Worm (Caenorhabditis elegans) whole organism, young adult: ENCODE measurements around the gene sre-5.

Experiments
- B0261.1 ChIP-seq: sonication (generic microtip); optimal IDR thresholded peaks from 2 replicates; lab custom pipeline; 2016; ENCODE audit warnings: mild to moderate bottlenecking, missing genetic modification characterization, moderate library complexity, missing compliant biosample characterization
- C06A6.2 ChIP-seq: fragments of 200-800 bp; sonication (Bioruptor generic); conservative IDR thresholded peaks from 2 replicates; pipeline ENCODE4 v1.3.6; 2022; ENCODE audit warnings: missing genetic modification characterization, missing compliant biosample characterization
- D2030.7 ChIP-seq: fragments of 200-800 bp; sonication (Bioruptor generic); IDR thresholded peaks from 2 replicates; pipeline ENCODE4 v1.3.6; 2022; ENCODE audit warnings: missing genetic modification reagents, missing genetic modification characterization, missing compliant biosample characterization
- F23B12.7 ChIP-seq: sonication (generic microtip); optimal IDR thresholded peaks from 2 replicates; lab custom pipeline; 2017; ENCODE audit warnings: missing genetic modification characterization, mild to moderate bottlenecking, missing compliant biosample characterization, antibody characterized with exemption, moderate library complexity; ENCODE audit not compliant: insufficient read depth
- K11D2.4 ChIP-seq: fragments of 200-800 bp; sonication (Bioruptor generic); IDR thresholded peaks from 2 replicates; pipeline ENCODE4 v1.3.6; 2022; ENCODE audit warnings: missing genetic modification reagents, missing genetic modification characterization, missing compliant biosample characterization
- K12H6.12 ChIP-seq: fragments of 200-800 bp; sonication (Bioruptor generic); optimal IDR thresholded peaks from 2 replicates; lab custom pipeline; 2018; ENCODE audit warnings: mild to moderate bottlenecking, missing genetic modification characterization, missing compliant biosample characterization
- T07F8.4 ChIP-seq: sonication (generic microtip); optimal IDR thresholded peaks from 2 replicates; lab custom pipeline; 2016; ENCODE audit warnings: mild to moderate bottlenecking, missing genetic modification characterization, moderate library complexity, missing compliant biosample characterization
- T26A5.8 ChIP-seq: sonication (generic microtip); optimal IDR thresholded peaks from 2 replicates; lab custom pipeline; 2016; ENCODE audit warnings: missing genetic modification characterization, missing compliant biosample characterization
- Y53F4B.3 ChIP-seq: fragments of 200-800 bp; sonication (Bioruptor generic); IDR thresholded peaks from 2 replicates; pipeline ENCODE4 v1.3.6; 2022; ENCODE audit warnings: missing genetic modification reagents, missing genetic modification characterization, missing compliant biosample characterization
- Y53G8AR.9 ChIP-seq: fragments of 200-800 bp; sonication (Bioruptor generic); conservative IDR thresholded peaks from 2 replicates; pipeline ENCODE4 v1.3.6; 2022; ENCODE audit warnings: missing genetic modification reagents, missing genetic modification characterization, missing compliant biosample characterization
- Y56A3A.18 ChIP-seq: fragments of 200-800 bp; sonication (Bioruptor generic); IDR thresholded peaks from 2 replicates; pipeline ENCODE4 v1.3.6; 2022; ENCODE audit warnings: missing genetic modification reagents, missing genetic modification characterization, missing compliant biosample characterization
- Y79H2A.3 ChIP-seq: fragments of 200-800 bp; sonication (Bioruptor generic); conservative IDR thresholded peaks from 2 replicates; pipeline ENCODE4 v1.3.6; 2022; ENCODE audit warnings: missing genetic modification reagents, missing genetic modification characterization, missing compliant biosample characterization
- ama-1 ChIP-seq, 3 experiments: fragments of 150-350 bp in 1 of 3; sonication (generic microtip) in 2 of 3; optimal IDR thresholded peaks; 2 replicates each; lab custom pipeline; 2014 to 2018; ENCODE audit warnings: missing biosample characterization in 2 of 3, missing genetic modification characterization in 2 of 3, missing genetic modification reagents in 2 of 3
- aptf-2 ChIP-seq: fragments of 200-800 bp; sonication (Bioruptor generic); conservative IDR thresholded peaks from 2 replicates; pipeline ENCODE4 v1.3.6; 2022; ENCODE audit warnings: missing genetic modification reagents, missing genetic modification characterization, missing compliant biosample characterization
- bed-2 ChIP-seq: fragments of 200-800 bp; sonication (Bioruptor generic); IDR thresholded peaks from 2 replicates; pipeline ENCODE4 v1.3.6; 2022; ENCODE audit warnings: missing genetic modification reagents, missing genetic modification characterization, missing compliant biosample characterization
- ccch-3 ChIP-seq: fragments of 200-800 bp; sonication (Bioruptor generic); optimal IDR thresholded peaks from 2 replicates; lab custom pipeline; 2018; ENCODE audit warnings: mild to moderate bottlenecking, missing genetic modification characterization, missing compliant biosample characterization
- ceh-100 ChIP-seq: fragments of 200-800 bp; sonication (Bioruptor generic); IDR thresholded peaks from 2 replicates; pipeline ENCODE4 v1.3.6; 2022; ENCODE audit warnings: missing genetic modification reagents, missing genetic modification characterization, missing compliant biosample characterization
- chd-7 ChIP-seq: sonication (generic microtip); optimal IDR thresholded peaks from 2 replicates; lab custom pipeline; 2016; ENCODE audit warnings: mild to moderate bottlenecking, missing genetic modification characterization, moderate library complexity, missing compliant biosample characterization
- die-1 ChIP-seq: sonication (generic microtip); optimal IDR thresholded peaks from 2 replicates; lab custom pipeline; 2016; ENCODE audit warnings: missing genotype, mild to moderate bottlenecking, missing genetic modification characterization, missing compliant biosample characterization
- dox-1 ChIP-seq: fragments of 200-800 bp; sonication (Bioruptor generic); IDR thresholded peaks from 2 replicates; pipeline ENCODE4 v1.3.6; 2022; ENCODE audit warnings: missing genetic modification reagents, missing genetic modification characterization, missing compliant biosample characterization
- efl-1 ChIP-seq: fragments of 150-350 bp; optimal IDR thresholded peaks from 2 replicates; lab custom pipeline; 2014; ENCODE audit warnings: missing biosample characterization, missing genetic modification reagents, missing genetic modification characterization
- ets-4 ChIP-seq: fragments of 200-800 bp; sonication (Bioruptor generic); optimal IDR thresholded peaks from 2 replicates; lab custom pipeline; 2018; ENCODE audit warnings: mild to moderate bottlenecking, missing genetic modification characterization, missing compliant biosample characterization
- hmg-1.2 ChIP-seq: fragments of 200-800 bp; sonication (Bioruptor generic); IDR thresholded peaks from 2 replicates; pipeline ENCODE4 v1.3.6; 2022; ENCODE audit warnings: missing genetic modification reagents, missing genetic modification characterization, missing compliant biosample characterization
- let-607 ChIP-seq, 2 experiments: fragments of 200-800 bp in 1 of 2; sonication (Bioruptor generic) in 1 of 2; sonication (generic microtip) in 1 of 2; optimal IDR thresholded peaks; 2 replicates each; lab custom pipeline; 2016 to 2018; ENCODE audit warnings: mild to moderate bottlenecking in 2 of 2, missing compliant biosample characterization in 2 of 2, missing genetic modification characterization in 2 of 2, moderate library complexity in 2 of 2, missing genotype in 1 of 2
- lin-40 ChIP-seq: sonication (generic microtip); optimal IDR thresholded peaks from 2 replicates; lab custom pipeline; 2016; ENCODE audit warnings: missing genetic modification characterization, mild to moderate bottlenecking, missing compliant biosample characterization, missing genotype, missing genetic modification reagents
- lir-1 ChIP-seq: fragments of 200-800 bp; sonication (Bioruptor generic); conservative IDR thresholded peaks from 2 replicates; pipeline ENCODE4 v1.3.6; 2022; ENCODE audit warnings: missing genetic modification reagents, missing genetic modification characterization, missing compliant biosample characterization
- lsl-1 ChIP-seq: fragments of 200-800 bp; sonication (Bioruptor generic); optimal IDR thresholded peaks from 2 replicates; lab custom pipeline; 2018; ENCODE audit warnings: mild to moderate bottlenecking, missing genetic modification characterization, moderate library complexity, missing compliant biosample characterization
- lsy-27 ChIP-seq: sonication (generic microtip); optimal IDR thresholded peaks from 2 replicates; lab custom pipeline; 2017; ENCODE audit warnings: missing genetic modification characterization, mild to moderate bottlenecking, missing compliant biosample characterization, antibody characterized with exemption, missing genotype, borderline replicate concordance; ENCODE audit not compliant: insufficient read depth
- mel-28 ChIP-seq: sonication (generic microtip); optimal IDR thresholded peaks from 2 replicates; lab custom pipeline; 2016; ENCODE audit warnings: borderline replicate concordance, mild to moderate bottlenecking, missing genetic modification characterization, missing compliant biosample characterization
- mes-4 ChIP-seq: sonication (generic microtip); optimal IDR thresholded peaks from 2 replicates; lab custom pipeline; 2016; ENCODE audit warnings: missing genotype, missing genetic modification characterization, missing compliant biosample characterization
- nfya-2 ChIP-seq: fragments of 200-800 bp; sonication (Bioruptor generic); IDR thresholded peaks from 2 replicates; pipeline ENCODE4 v1.3.6; 2022; ENCODE audit warnings: missing genetic modification reagents, missing genetic modification characterization, missing compliant biosample characterization
- nfyb-1 ChIP-seq: fragments of 200-800 bp; sonication (Bioruptor generic); IDR thresholded peaks from 2 replicates; pipeline ENCODE4 v1.3.6; 2022; ENCODE audit warnings: missing genetic modification reagents, missing genetic modification characterization, missing compliant biosample characterization
- nhr-120 ChIP-seq: fragments of 200-800 bp; sonication (Bioruptor generic); IDR thresholded peaks from 2 replicates; pipeline ENCODE4 v1.3.6; 2022; ENCODE audit warnings: missing genetic modification characterization, missing compliant biosample characterization
- nhr-80 ChIP-seq: sonication (generic microtip); optimal IDR thresholded peaks from 2 replicates; lab custom pipeline; 2016; ENCODE audit warnings: missing genetic modification characterization, missing compliant biosample characterization
- nhr-90 ChIP-seq: sonication (generic microtip); optimal IDR thresholded peaks from 2 replicates; lab custom pipeline; 2016; ENCODE audit warnings: missing genotype, mild to moderate bottlenecking, missing genetic modification characterization, missing compliant biosample characterization
- pbrm-1 ChIP-seq: fragments of 200-800 bp; sonication (Bioruptor generic); IDR thresholded peaks from 2 replicates; pipeline ENCODE4 v1.3.6; 2022; ENCODE audit warnings: missing genetic modification reagents, missing genetic modification characterization, missing compliant biosample characterization
- repo-1 ChIP-seq: sonication (generic microtip); optimal IDR thresholded peaks from 2 replicates; lab custom pipeline; 2017; ENCODE audit warnings: mild to moderate bottlenecking, missing genetic modification characterization, missing compliant biosample characterization
- rpc-1 ChIP-seq, 2 experiments: fragments of 150-350 bp in 1 of 2; sonication (generic microtip) in 1 of 2; optimal IDR thresholded peaks; 2 replicates each; lab custom pipeline; 2014 to 2018; ENCODE audit warnings: missing biosample characterization in 1 of 2, missing genetic modification characterization in 1 of 2, missing genetic modification reagents in 1 of 2, missing genotype in 1 of 2
- sdz-38 ChIP-seq: sonication (generic microtip); optimal IDR thresholded peaks from 2 replicates; lab custom pipeline; 2016; ENCODE audit warnings: missing genotype, missing genetic modification characterization, missing compliant biosample characterization
- snpc-3.4 ChIP-seq: sonication (generic microtip); optimal IDR thresholded peaks from 2 replicates; lab custom pipeline; 2017; ENCODE audit warnings: missing genetic modification characterization, mild to moderate bottlenecking, missing compliant biosample characterization, antibody characterized with exemption, moderate library complexity, missing genotype, missing genetic modification reagents
- unc-130 ChIP-seq: sonication (generic microtip); optimal IDR thresholded peaks from 2 replicates; lab custom pipeline; 2016; ENCODE audit warnings: missing genetic modification reagents, missing genetic modification characterization, missing compliant biosample characterization
- xnd-1 ChIP-seq: sonication (generic microtip); optimal IDR thresholded peaks from 2 replicates; lab custom pipeline; 2016; ENCODE audit warnings: missing genotype, missing genetic modification reagents, missing genetic modification characterization, missing compliant biosample characterization
- zfh-2 ChIP-seq: fragments of 200-800 bp; sonication (Bioruptor generic); conservative IDR thresholded peaks from 2 replicates; pipeline ENCODE4 v1.3.6; 2022; ENCODE audit warnings: missing genetic modification reagents, missing genetic modification characterization, missing compliant biosample characterization
- ztf-18 ChIP-seq: sonication (generic microtip); optimal IDR thresholded peaks from 2 replicates; lab custom pipeline; 2016; ENCODE audit warnings: missing genotype, mild to moderate bottlenecking, missing genetic modification characterization, missing compliant biosample characterization
- ztf-22 ChIP-seq: fragments of 200-800 bp; sonication (Bioruptor generic); optimal IDR thresholded peaks from 2 replicates; lab custom pipeline; 2018; ENCODE audit warnings: mild to moderate bottlenecking, missing genetic modification characterization, moderate library complexity, missing compliant biosample characterization
- ztf-28 ChIP-seq: fragments of 200-800 bp; sonication (Bioruptor generic); IDR thresholded peaks from 2 replicates; pipeline ENCODE4 v1.3.6; 2022; ENCODE audit warnings: missing genetic modification reagents, missing genetic modification characterization, missing compliant biosample characterization
- ztf-3 ChIP-seq: fragments of 200-800 bp; sonication (Bioruptor generic); optimal IDR thresholded peaks from 2 replicates; lab custom pipeline; 2018; ENCODE audit warnings: mild to moderate bottlenecking, missing genetic modification characterization, missing compliant biosample characterization

Gene sre-5

DNA sequence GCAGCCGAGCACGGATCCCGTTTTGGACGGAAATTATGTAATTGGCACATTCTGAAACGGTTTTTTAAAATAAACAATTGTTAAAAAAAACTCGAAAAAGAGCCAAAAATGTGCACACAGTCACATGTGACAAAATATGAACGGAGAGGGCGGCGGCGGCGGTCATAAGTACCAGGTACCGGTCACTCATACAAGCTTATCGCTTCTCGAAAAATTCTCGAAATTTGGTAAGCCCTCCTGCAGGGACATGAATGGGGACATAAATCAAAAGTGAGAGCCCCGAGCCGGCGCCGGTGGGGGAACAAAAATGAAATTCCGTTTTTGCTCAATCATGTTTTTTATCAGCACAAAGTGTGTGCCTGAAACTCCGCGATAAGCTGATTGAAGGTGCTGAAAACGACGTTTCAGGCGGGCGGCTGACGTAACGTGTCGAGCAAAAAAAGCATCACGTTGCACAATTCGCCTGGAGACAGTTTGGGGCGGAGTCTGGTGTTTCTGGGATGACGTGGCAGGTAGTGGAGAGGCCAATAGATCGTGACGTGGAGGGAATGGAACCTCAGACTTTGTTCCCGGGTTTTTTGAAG is 48.1 kb downstream of the sre-5 start, which contains the start of gene ltah-1.2 (continued):
- TF ChIP-seq pbrm-1 (no peak), nhr-80 (tag; lab: Kevin White, UChicago) (peak; percentile 92), bed-2 (GFP tag; lab: Robert Waterston, UW) (no peak), Y79H2A.3 (GFP tag; lab: Robert Waterston, UW) (no peak), repo-1 (no peak), zfh-2 (GFP tag; lab: Robert Waterston, UW) (peak; percentile 49; the same call in 1 of the 2 replicates), snpc-3.4 (no peak), ceh-100 (GFP tag; lab: Robert Waterston, UW) (no peak), lsl-1 (no peak), nfya-2 (GFP tag; lab: Robert Waterston, UW) (no peak), mel-28 (tag; lab: Kevin White, UChicago) (no peak), ztf-22 (peak; percentile 81), nhr-90 (tag; lab: Kevin White, UChicago) (no peak), C06A6.2 (GFP tag; lab: Robert Waterston, UW) (no peak), F23B12.7 (tag; lab: Kevin White, UChicago) (no peak), lsy-27 (no peak), die-1 (no peak), Y53F4B.3 (GFP tag; lab: Robert Waterston, UW) (no peak), Y53G8AR.9 (no peak), mes-4 (no peak), ets-4 (GFP tag; lab: Kevin White, UChicago) (peak; percentile 88), nhr-120 (no peak), lin-40 (no peak), ztf-28 (no peak), let-607 (tag; optimal IDR thresholded peaks at IDR 0.05; lab: Kevin White, UChicago) (peak; percentile 96 to 97), B0261.1 (no peak), lir-1 (GFP tag; lab: Robert Waterston, UW) (no peak), D2030.7 (GFP tag; lab: Robert Waterston, UW) (no peak), aptf-2 (GFP tag; lab: Robert Waterston, UW) (no peak), rpc-1 (optimal IDR thresholded peaks at IDR 0.05; lab: Kevin White, UChicago) (no peak), rpc-1 (tag; optimal IDR thresholded peaks at IDR 0.05; lab: Kevin White, UChicago) (no peak), chd-7 (tag; lab: Kevin White, UChicago) (no peak), xnd-1 (tag; lab: Kevin White, UChicago) (no peak), T26A5.8 (tag; lab: Kevin White, UChicago) (no peak), nfyb-1 (GFP tag; lab: Robert Waterston, UW) (peak; percentile 53; the same call in 1 of the 2 replicates), ztf-3 (GFP tag; lab: Kevin White, UChicago) (no peak), ccch-3 (GFP tag; lab: Kevin White, UChicago) (no peak), dox-1 (GFP tag; lab: Robert Waterston, UW) (peak; percentile 67; the same call in 1 of the 2 replicates), ama-1 (optimal IDR thresholded peaks at IDR 0.05; lab: Kevin White, UChicago) (no peak), ama-1 (GFP tag; optimal IDR thresholded peaks at IDR 0.05; lab: Kevin White, UChicago) (no peak), T07F8.4 (no peak), ztf-18 (tag; lab: Kevin White, UChicago) (no peak), sdz-38 (tag; lab: Kevin White, UChicago) (no peak), efl-1 (GFP tag; lab: Kevin White, UChicago) (no peak), hmg-1.2 (GFP tag; lab: Robert Waterston, UW) (no peak), Y56A3A.18 (GFP tag; lab: Robert Waterston, UW) (no peak), unc-130 (GFP tag; lab: Kevin White, UChicago) (no peak), K12H6.12 (tag; lab: Kevin White, UChicago) (no peak), K11D2.4 (GFP tag; lab: Robert Waterston, UW) (no peak)
